Worm (Caenorhabditis elegans): Measurements from ENCODE around the gene bus-2.

- no peak for TF ChIP-seq him-1 (tag; optimal IDR thresholded peaks at IDR 0.05)
- TF ChIP-seq W03F9.2 (tag; optimal IDR thresholded peaks at IDR 0.05): no peak
These were observed 20.5 kb upstream of the bus-2 start for ce11 chrIV:1679227-1679626.
